Fruit fly (Drosophila melanogaster) whole organism, embryonic: Measurements from ENCODE around the gene CG3634.
A peak's percentile ranks its signal among the peaks of the same experiment; 100 is the strongest.

ENCODE experiments used
- Aef1 ChIP-seq: fragments of 200-800 bp; sonication (Bioruptor generic); IDR thresholded peaks from 3 replicates; pipeline ENCODE4 v1.3.6; 2022; ENCODE audit warnings: missing biosample characterization, missing genetic modification characterization
- B-H2 ChIP-seq: fragments of 200-800 bp; sonication (Bioruptor generic); optimal IDR thresholded peaks from 2 replicates; lab custom pipeline; 2018; ENCODE audit warnings: missing biosample characterization, mild to moderate bottlenecking, missing genetic modification characterization
- C15 ChIP-seq: fragments of 200-800 bp; sonication (Bioruptor generic); IDR thresholded peaks from 3 replicates; pipeline ENCODE4 v1.3.6; 2022; ENCODE audit warnings: missing biosample characterization, missing genetic modification characterization
- CG10321 ChIP-seq: fragments of 200-800 bp; sonication (Bioruptor generic); IDR thresholded peaks from 2 replicates; pipeline ENCODE4 v1.3.6; 2022; ENCODE audit warnings: missing biosample characterization, missing genetic modification characterization
- CG10543 ChIP-seq: fragments of 200-800 bp; sonication (Bioruptor generic); optimal IDR thresholded peaks from 3 replicates; lab custom pipeline; 2017; ENCODE audit warnings: missing biosample characterization, mild to moderate bottlenecking, missing genetic modification characterization, moderate library complexity
- CG12744 ChIP-seq: fragments of 200-800 bp; sonication (Bioruptor generic); optimal IDR thresholded peaks from 2 replicates; lab custom pipeline; 2016; ENCODE audit warnings: missing biosample characterization, missing genetic modification characterization
- CG15514 ChIP-seq: fragments of 200-800 bp; sonication (Bioruptor generic); optimal IDR thresholded peaks from 3 replicates; lab custom pipeline; 2017; ENCODE audit warnings: missing biosample characterization, missing genetic modification characterization, mild to moderate bottlenecking, moderate library complexity, missing genetic modification reagents
- CG1603 ChIP-seq: fragments of 200-800 bp; sonication (Bioruptor generic); optimal IDR thresholded peaks from 2 replicates; lab custom pipeline; 2019; ENCODE audit warnings: missing biosample characterization, mild to moderate bottlenecking, missing genetic modification characterization, moderate library complexity
- CG31441 ChIP-seq: fragments of 200-800 bp; sonication (Bioruptor generic); IDR thresholded peaks from 2 replicates; pipeline ENCODE4 v1.3.6; 2022; ENCODE audit warnings: missing biosample characterization, missing genetic modification characterization
- CG6272 ChIP-seq: fragments of 200-800 bp; sonication (Bioruptor generic); IDR thresholded peaks from 2 replicates; pipeline ENCODE4 v1.3.6; 2022; ENCODE audit warnings: missing biosample characterization, missing genetic modification characterization
- CG6683 ChIP-seq: fragments of 200-800 bp; sonication (Bioruptor generic); optimal IDR thresholded peaks from 2 replicates; lab custom pipeline; 2017; ENCODE audit warnings: missing biosample characterization, mild to moderate bottlenecking, missing genetic modification characterization, missing genetic modification reagents
- CG7745 ChIP-seq: fragments of 200-800 bp; sonication (Bioruptor generic); optimal IDR thresholded peaks from 2 replicates; lab custom pipeline; 2018; ENCODE audit warnings: missing biosample characterization, mild to moderate bottlenecking, missing genetic modification characterization, moderate library complexity
- CG8359 ChIP-seq: fragments of 200-800 bp; sonication (Bioruptor generic); optimal IDR thresholded peaks from 2 replicates; lab custom pipeline; 2017; ENCODE audit warnings: missing biosample characterization, mild to moderate bottlenecking, missing genetic modification characterization, borderline replicate concordance
- CG8388 ChIP-seq: fragments of 200-800 bp; sonication (Bioruptor generic); optimal IDR thresholded peaks from 2 replicates; lab custom pipeline; 2019; ENCODE audit warnings: missing biosample characterization, mild to moderate bottlenecking, missing genetic modification characterization, moderate library complexity
- CG8924 ChIP-seq: fragments of 200-800 bp; optimal IDR thresholded peaks from 3 replicates; lab custom pipeline; 2019; ENCODE audit warnings: missing biosample characterization, mild to moderate bottlenecking, missing genetic modification characterization, moderate library complexity
- Camta ChIP-seq: fragments of 200-800 bp; sonication (Bioruptor generic); optimal IDR thresholded peaks from 2 replicates; lab custom pipeline; 2016; ENCODE audit warnings: missing biosample characterization, missing genetic modification characterization
- CoRest ChIP-seq: fragments of 200-800 bp; sonication (Bioruptor generic); optimal IDR thresholded peaks from 3 replicates; lab custom pipeline; 2018; ENCODE audit warnings: missing biosample characterization, mild to moderate bottlenecking, missing genetic modification characterization, moderate library complexity
- Dip3 ChIP-seq: fragments of 200-800 bp; sonication (Bioruptor generic); optimal IDR thresholded peaks from 3 replicates; lab custom pipeline; 2016; ENCODE audit warnings: missing biosample characterization, missing genetic modification characterization
- Fer3 ChIP-seq: fragments of 200-800 bp; sonication (Bioruptor generic); optimal IDR thresholded peaks from 2 replicates; lab custom pipeline; 2018; ENCODE audit warnings: missing biosample characterization, mild to moderate bottlenecking, missing genetic modification characterization, moderate library complexity
- HHEX ChIP-seq: fragments of 200-800 bp; sonication (Bioruptor generic); optimal IDR thresholded peaks from 3 replicates; lab custom pipeline; 2017; ENCODE audit warnings: missing biosample characterization, mild to moderate bottlenecking, missing genetic modification characterization, missing genetic modification reagents
- HLH4C ChIP-seq: fragments of 200-800 bp; sonication (Bioruptor generic); IDR thresholded peaks from 3 replicates; pipeline ENCODE4 v1.3.6; 2022; ENCODE audit warnings: missing biosample characterization, missing genetic modification characterization; ENCODE audit not compliant: partially characterized antibody
- Hand ChIP-seq: fragments of 200-800 bp; sonication (Bioruptor generic); optimal IDR thresholded peaks from 2 replicates; lab custom pipeline; 2017; ENCODE audit warnings: mild to moderate bottlenecking, missing biosample characterization, missing genetic modification reagents, missing genetic modification characterization
- Hsf ChIP-seq: fragments of 200-800 bp; sonication (Bioruptor generic); optimal IDR thresholded peaks from 3 replicates; lab custom pipeline; 2016; ENCODE audit warnings: missing biosample characterization, missing genetic modification characterization
- Med ChIP-seq: fragments of 200-800 bp; sonication (Bioruptor generic); peaks from one replicate; lab custom pipeline; 2016; ENCODE audit warnings: missing biosample characterization, missing genetic modification characterization, mild to moderate bottlenecking, inconsistent platforms, moderate library complexity
- Meics ChIP-seq: fragments of 200-800 bp; sonication (Bioruptor generic); optimal IDR thresholded peaks from 2 replicates; lab custom pipeline; 2017; ENCODE audit warnings: missing biosample characterization, mild to moderate bottlenecking, missing genetic modification characterization
- NC2α ChIP-seq: fragments of 200-800 bp; sonication (Bioruptor generic); optimal IDR thresholded peaks from 2 replicates; lab custom pipeline; 2016; ENCODE audit warnings: missing biosample characterization, missing genetic modification characterization
- Oaz ChIP-seq: fragments of 200-800 bp; sonication (Bioruptor generic); IDR thresholded peaks from 2 replicates; pipeline ENCODE4 v1.3.6; 2022; ENCODE audit warnings: missing biosample characterization, missing genetic modification characterization
- Opbp ChIP-seq: fragments of 200-800 bp; sonication (Bioruptor generic); IDR thresholded peaks from 3 replicates; pipeline ENCODE4 v1.3.6; 2022; ENCODE audit warnings: missing biosample characterization, missing genetic modification characterization; ENCODE audit not compliant: partially characterized antibody
- Ptx1 ChIP-seq: fragments of 200-800 bp; sonication (Bioruptor generic); IDR thresholded peaks from 2 replicates; pipeline ENCODE4 v1.3.6; 2022; ENCODE audit warnings: missing biosample characterization, missing genetic modification characterization
- Stat92E ChIP-seq, 3 experiments: fragments of >200 bp in 2 of 3; fragments of 200-800 bp in 1 of 3; sonication (Bioruptor generic) in 1 of 3; optimal IDR thresholded peaks; 2 replicates each; lab custom pipeline; 2017 to 2019; ENCODE audit warnings: missing biosample characterization in 3 of 3, missing genetic modification characterization in 3 of 3, mild to moderate bottlenecking in 1 of 3, moderate library complexity in 1 of 3
- Xbp1 ChIP-seq: fragments of 200-800 bp; sonication (Bioruptor generic); optimal IDR thresholded peaks from 3 replicates; lab custom pipeline; 2016; ENCODE audit warnings: missing biosample characterization, mild to moderate bottlenecking, missing genetic modification characterization
- btn ChIP-seq: fragments of 200-800 bp; sonication (Bioruptor generic); optimal IDR thresholded peaks from 2 replicates; lab custom pipeline; 2016; ENCODE audit warnings: missing biosample characterization, missing genetic modification characterization
- corto ChIP-seq: fragments of 200-800 bp; sonication (Bioruptor generic); optimal IDR thresholded peaks from 2 replicates; lab custom pipeline; 2016; ENCODE audit warnings: missing biosample characterization, mild to moderate bottlenecking, missing genetic modification characterization, moderate library complexity
- da ChIP-seq: fragments of 200-800 bp; sonication (Bioruptor generic); optimal IDR thresholded peaks from 2 replicates; lab custom pipeline; 2016; ENCODE audit warnings: missing biosample characterization, missing genetic modification characterization
- dysf ChIP-seq: fragments of 200-800 bp; sonication (Bioruptor generic); IDR thresholded peaks from 3 replicates; pipeline ENCODE4 v1.3.6; 2022; ENCODE audit warnings: missing biosample characterization, missing genetic modification characterization
- emc ChIP-seq: fragments of 200-800 bp; sonication (Bioruptor generic); optimal IDR thresholded peaks from 2 replicates; lab custom pipeline; 2016; ENCODE audit warnings: missing biosample characterization, missing genetic modification characterization
- eve ChIP-seq, 2 experiments: fragments of >200 bp; optimal IDR thresholded peaks; 2 replicates each; lab custom pipeline; 2017; ENCODE audit warnings: missing biosample characterization in 2 of 2, missing genetic modification characterization in 2 of 2
- gcm ChIP-seq: fragments of 200-800 bp; sonication (Bioruptor generic); optimal IDR thresholded peaks from 2 replicates; lab custom pipeline; 2019; ENCODE audit warnings: missing biosample characterization, mild to moderate bottlenecking, missing genetic modification characterization, moderate library complexity
- gcm2 ChIP-seq: fragments of 200-800 bp; sonication (Bioruptor generic); optimal IDR thresholded peaks from 2 replicates; lab custom pipeline; 2016; ENCODE audit warnings: missing biosample characterization, missing genetic modification characterization
- gem ChIP-seq: fragments of 200-800 bp; sonication (Bioruptor generic); optimal IDR thresholded peaks from 2 replicates; lab custom pipeline; 2019; ENCODE audit warnings: missing biosample characterization, mild to moderate bottlenecking, missing genetic modification characterization, moderate library complexity
- lilli ChIP-seq: fragments of 200-800 bp; sonication (Bioruptor generic); optimal IDR thresholded peaks from 3 replicates; lab custom pipeline; 2016; ENCODE audit warnings: missing biosample characterization, missing genetic modification characterization
- maf-S ChIP-seq: fragments of 200-800 bp; sonication (Bioruptor generic); optimal IDR thresholded peaks from 2 replicates; lab custom pipeline; 2016; ENCODE audit warnings: missing biosample characterization, missing genetic modification characterization
- nerfin-1 ChIP-seq: fragments of 200-800 bp; sonication (Bioruptor generic); optimal IDR thresholded peaks from 3 replicates; lab custom pipeline; 2019; ENCODE audit warnings: missing biosample characterization, mild to moderate bottlenecking, missing genetic modification characterization, moderate library complexity
- pfk ChIP-seq: fragments of 200-800 bp; sonication (Bioruptor generic); optimal IDR thresholded peaks from 2 replicates; lab custom pipeline; 2018; ENCODE audit warnings: missing biosample characterization, mild to moderate bottlenecking, missing genetic modification characterization, moderate library complexity
- pzg ChIP-seq: fragments of 200-800 bp; sonication (Bioruptor generic); optimal IDR thresholded peaks from 3 replicates; lab custom pipeline; 2018; ENCODE audit warnings: missing biosample characterization, mild to moderate bottlenecking, missing genetic modification characterization, moderate library complexity
- vvl ChIP-seq: fragments of 200-800 bp; sonication (Bioruptor generic); IDR thresholded peaks from 2 replicates; pipeline ENCODE4 v1.3.6; 2022; ENCODE audit warnings: missing biosample characterization, missing genetic modification characterization
- wek ChIP-seq: fragments of 200-800 bp; sonication (Bioruptor generic); optimal IDR thresholded peaks from 3 replicates; lab custom pipeline; 2018; ENCODE audit warnings: missing biosample characterization, mild to moderate bottlenecking, missing genetic modification characterization, moderate library complexity
- z ChIP-seq: fragments of 200-800 bp; sonication (Bioruptor generic); IDR thresholded peaks from 3 replicates; pipeline ENCODE4 v1.3.6; 2022; ENCODE audit warnings: missing biosample characterization, missing genetic modification characterization
- zen2 ChIP-seq: fragments of 200-800 bp; sonication (Bioruptor generic); IDR thresholded peaks from 3 replicates; pipeline ENCODE4 v1.3.6; 2022; ENCODE audit warnings: missing biosample characterization, missing genetic modification characterization; ENCODE audit not compliant: partially characterized antibody

Gene CG3634

dm6 chr3L:20798325-20798846 lies 10.7 kb downstream of the CG3634 start, which contains the start of the genes CG3698 and tzn (continued):
- peak; percentile 72 for TF ChIP-seq Hand (GFP tag; lab: Kevin White, UChicago)
- peak; percentile 82 for TF ChIP-seq pfk (GFP tag; lab: Kevin White, UChicago)
- peak; percentile 94 for TF ChIP-seq Xbp1 (GFP tag; lab: Kevin White, UChicago)
- peak; percentile 55; the same call in 1 of the 3 replicates for TF ChIP-seq z
- peak; percentile 89 for TF ChIP-seq CoRest
- TF ChIP-seq emc (GFP tag; lab: Kevin White, UChicago), result peak; percentile 82
- peak; percentile 99 for TF ChIP-seq Med
- TF ChIP-seq wek (GFP tag; lab: Kevin White, UChicago), result peak; percentile 87
- peak; percentile 83 for TF ChIP-seq maf-S
- TF ChIP-seq Opbp (GFP tag; lab: Robert Waterston, UW), result 0 out of 3 replicates have a peak, but pooled peaks have one; percentile 9
- TF ChIP-seq btn (GFP tag; lab: Kevin White, UChicago), result peak; percentile 71
- peak; percentile 89 for TF ChIP-seq Hsf (GFP tag; lab: Kevin White, UChicago)
- TF ChIP-seq gem (tag; lab: Kevin White, UChicago), result no peak
- TF ChIP-seq Fer3, result peak; percentile 92
- peak; percentile 58 for TF ChIP-seq gcm2 (GFP tag; lab: Kevin White, UChicago)
- TF ChIP-seq Oaz (GFP tag; lab: Robert Waterston, UW), result peak; percentile 94
- peak; percentile 91 for TF ChIP-seq CG10543
- peak; percentile 93 for TF ChIP-seq B-H2
- TF ChIP-seq dysf (GFP tag; lab: Robert Waterston, UW), result peak; percentile 92
- peak; percentile 85 for TF ChIP-seq nerfin-1 (tag; lab: Kevin White, UChicago)
- TF ChIP-seq Stat92E (GFP tag; optimal IDR thresholded peaks at IDR 0.05; lab: Kevin White, UChicago), result peak in 1 of 3 experiments; percentile 28
- TF ChIP-seq CG8388 (GFP tag; lab: Kevin White, UChicago), result peak; percentile 89
- peak; percentile 90 for TF ChIP-seq CG8359 (GFP tag; lab: Kevin White, UChicago)
- TF ChIP-seq CG31441 (GFP tag; lab: Robert Waterston, UW), result no peak; the same call in 1 of the 2 replicates
- TF ChIP-seq pzg (GFP tag; lab: Kevin White, UChicago), result peak; percentile 81
- peak; percentile 94 for TF ChIP-seq CG15514 (GFP tag; lab: Kevin White, UChicago)
- TF ChIP-seq CG6272 (GFP tag; lab: Robert Waterston, UW), result peak; percentile 86
- peak; percentile 77 for TF ChIP-seq lilli
- peak; percentile 97 for TF ChIP-seq vvl
- TF ChIP-seq HLH4C (GFP tag; lab: Robert Waterston, UW), result no peak
- TF ChIP-seq Dip3 (GFP tag; lab: Kevin White, UChicago), result peak; percentile 68
- TF ChIP-seq da, result peak; percentile 72
- TF ChIP-seq eve (GFP tag; optimal IDR thresholded peaks at IDR 0.05; lab: Kevin White, UChicago), result no peak
- peak; percentile 80 for TF ChIP-seq CG10321 (GFP tag; lab: Robert Waterston, UW)
- TF ChIP-seq Meics, result peak; percentile 97
- peak; percentile 92 for TF ChIP-seq C15
- peak; percentile 94 for TF ChIP-seq CG1603 (tag; lab: Kevin White, UChicago)
- peak; percentile 87 for TF ChIP-seq Camta
- no peak for TF ChIP-seq CG7745 (tag; lab: Kevin White, UChicago)
- TF ChIP-seq gcm, result peak; percentile 90
- TF ChIP-seq corto, result no peak
- peak; percentile 70 for TF ChIP-seq CG12744 (GFP tag; lab: Kevin White, UChicago)
- peak; percentile 92 for TF ChIP-seq CG6683
- TF ChIP-seq NC2α, result peak; percentile 66
- peak; percentile 91 for TF ChIP-seq Ptx1
- TF ChIP-seq HHEX (GFP tag; lab: Kevin White, UChicago), result peak; percentile 96
- TF ChIP-seq zen2 (GFP tag; lab: Robert Waterston, UW), result no peak
- peak; percentile 78 for TF ChIP-seq CG8924 (tag; lab: Kevin White, UChicago)
- peak; percentile 89 for TF ChIP-seq Aef1 (GFP tag; lab: Robert Waterston, UW)
